Fruit fly (Drosophila melanogaster) whole organism, larva: ENCODE data around the gene brv2.

Source experiments
- noc ChIP-seq: fragments of 200-800 bp; sonication (Bioruptor generic); optimal IDR thresholded peaks from 3 replicates; lab custom pipeline; 2019; ENCODE audit warnings: missing biosample characterization, mild to moderate bottlenecking, missing genetic modification characterization, moderate library complexity

brv2 gene

dm6 chr3L:17357431-17357830 is 12.9 kb upstream of the brv2 start:
- no peak for TF ChIP-seq noc

dm6 chr3L:17352812-17353211 is 8.3 kb upstream of the brv2 start:
- TF ChIP-seq noc: no peak

- TF ChIP-seq noc: no peak
Observed at dm6 chr3L:17351522-17351921, 7.0 kb upstream of the brv2 start, which contains the start of gene CG7692. Gene CG7692, plus strand, starts transcription at chr3L:17351822.

dm6 chr3L:17349604-17350003 is 5.1 kb upstream of the brv2 start, which contains the start of gene Mip:
Gene Mip, minus strand, starts transcription at chr3L:17349666.
- no peak for TF ChIP-seq noc

dm6 chr3L:17346393-17346792 is 1.9 kb upstream of the brv2 start:
- TF ChIP-seq noc: no peak

dm6 chr3L:17341216-17341615 is 3.3 kb downstream of the brv2 start, which contains the start of gene CG13727:
Gene CG13727, minus strand, starts transcription at chr3L:17341316.
- no peak for TF ChIP-seq noc

dm6 chr3L:17339756-17340155 is 4.7 kb downstream of the brv2 start:
- no peak for TF ChIP-seq noc

dm6 chr3L:17339122-17339521 is 5.4 kb downstream of the brv2 start, which contains the start of gene CG6479:
Gene CG6479, minus strand, starts transcription at chr3L:17339262.
- TF ChIP-seq noc: no peak

- TF ChIP-seq noc: no peak
Observed at dm6 chr3L:17329069-17329468, 15.4 kb downstream of the brv2 start, which contains the start of gene Or74a. Gene Or74a, minus strand, starts transcription at chr3L:17329169.

- TF ChIP-seq noc: no peak
Observed at dm6 chr3L:17325418-17325817, 19.1 kb downstream of the brv2 start, which contains the start of gene CG13725. Gene CG13725, minus strand, starts transcription at chr3L:17325518.

- TF ChIP-seq noc: no peak
Observed at dm6 chr3L:17322541-17322940, 22.0 kb downstream of the brv2 start, which contains the start of gene CG13724. Gene CG13724, plus strand, starts transcription at chr3L:17322841.

- TF ChIP-seq noc: no peak
Observed at dm6 chr3L:17320711-17321110, 23.8 kb downstream of the brv2 start, which contains the start of gene ND-24L. Gene ND-24L, minus strand, starts transcription at chr3L:17320811.

dm6 chr3L:17316220-17316619 is 28.3 kb downstream of the brv2 start:
- TF ChIP-seq noc: no peak

- no peak for TF ChIP-seq noc
Observed at dm6 chr3L:17310509-17310908, 34.0 kb downstream of the brv2 start.

- no peak for TF ChIP-seq noc
Observed at dm6 chr3L:17292205-17292604, 52.3 kb downstream of the brv2 start.
